Fruit fly (Drosophila melanogaster) S2 (cell line): Measurements from ENCODE around the gene Eig71Eg.

Experiments
- CG8478 ChIP-seq: fragments of >200 bp; optimal IDR thresholded peaks from 2 replicates; lab custom pipeline; 2018
- CTCF ChIP-seq, 2 experiments: fragments of >200 bp; optimal IDR thresholded peaks; 2 replicates each; lab custom pipeline; 2018

DNA sequence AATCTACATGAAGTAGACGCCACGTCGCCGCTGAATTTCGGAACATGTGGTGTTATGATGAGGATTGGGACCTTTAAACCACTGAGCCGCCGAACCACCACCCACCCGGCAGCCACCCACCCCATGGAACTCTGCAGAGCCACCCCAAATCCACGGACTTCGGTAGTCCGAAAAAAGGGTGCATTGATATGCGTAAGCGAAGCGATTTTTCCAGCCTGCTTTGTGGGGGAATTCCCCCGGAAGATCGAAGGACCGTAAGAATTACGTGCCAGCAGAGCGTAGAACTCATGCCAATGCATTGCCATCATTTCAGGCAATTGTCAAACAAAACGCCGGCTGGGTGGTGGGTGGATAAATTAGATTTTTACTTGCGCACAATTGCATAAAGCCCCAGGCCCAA lies 20.9 kb downstream of the Eig71Eg start:
- no peak for TF ChIP-seq CTCF (optimal IDR thresholded peaks at IDR 0.05; lab: Kevin White, UChicago)
- no peak for TF ChIP-seq CG8478 (lab: Kevin White, UChicago)
